Worm (Caenorhabditis elegans) whole organism, late embryonic: ENCODE data around the gene henn-1.

Experiments
- F13H6.1 ChIP-seq: sonication (generic microtip); optimal IDR thresholded peaks from 2 replicates; lab custom pipeline; 2016; ENCODE audit warnings: missing genetic modification characterization, missing compliant biosample characterization
- K02D7.2 ChIP-seq: sonication (generic microtip); optimal IDR thresholded peaks from 2 replicates; lab custom pipeline; 2017; ENCODE audit warnings: mild to moderate bottlenecking, missing genetic modification characterization, missing compliant biosample characterization
- K09A11.1 ChIP-seq: sonication (generic microtip); optimal IDR thresholded peaks from 2 replicates; lab custom pipeline; 2017; ENCODE audit warnings: antibody characterized with exemption, mild to moderate bottlenecking, missing genetic modification characterization, missing compliant biosample characterization; ENCODE audit not compliant: insufficient read depth
- Y22D7AL.16 ChIP-seq: sonication (generic microtip); optimal IDR thresholded peaks from 2 replicates; lab custom pipeline; 2016; ENCODE audit warnings: missing genetic modification characterization, missing compliant biosample characterization
- ahr-1 ChIP-seq: sonication (generic microtip); optimal IDR thresholded peaks from 2 replicates; lab custom pipeline; 2016; ENCODE audit warnings: missing genetic modification characterization, missing compliant biosample characterization
- ceh-14 ChIP-seq: sonication (generic microtip); optimal IDR thresholded peaks from 2 replicates; lab custom pipeline; 2016; ENCODE audit warnings: missing genotype, missing genetic modification characterization, missing compliant biosample characterization
- ceh-18 ChIP-seq: sonication (generic microtip); optimal IDR thresholded peaks from 2 replicates; lab custom pipeline; 2016; ENCODE audit warnings: missing genetic modification characterization, missing compliant biosample characterization
- ceh-30 ChIP-seq: fragments of 150-350 bp; optimal IDR thresholded peaks from 2 replicates; lab custom pipeline; 2014; ENCODE audit warnings: missing biosample characterization, missing genetic modification characterization
- ceh-31 ChIP-seq: sonication (generic microtip); optimal IDR thresholded peaks from 2 replicates; lab custom pipeline; 2016; ENCODE audit warnings: missing genetic modification characterization, missing compliant biosample characterization
- ceh-34 ChIP-seq: sonication (generic microtip); optimal IDR thresholded peaks from 2 replicates; lab custom pipeline; 2016; ENCODE audit warnings: mild to moderate bottlenecking, missing genetic modification characterization, missing compliant biosample characterization
- ceh-45 ChIP-seq: fragments of 200-800 bp; sonication (Bioruptor generic); IDR thresholded peaks from 2 replicates; pipeline ENCODE4 v1.3.6; 2022; ENCODE audit warnings: missing genetic modification reagents, missing genetic modification characterization, missing compliant biosample characterization
- ceh-48 ChIP-seq: sonication (generic microtip); optimal IDR thresholded peaks from 2 replicates; lab custom pipeline; 2016; ENCODE audit warnings: missing genetic modification characterization, inconsistent platforms, missing compliant biosample characterization
- ceh-9 ChIP-seq: sonication (generic microtip); optimal IDR thresholded peaks from 2 replicates; lab custom pipeline; 2016; ENCODE audit warnings: mild to moderate bottlenecking, missing genetic modification characterization, inconsistent platforms, missing compliant biosample characterization
- dve-1 ChIP-seq: sonication (generic microtip); optimal IDR thresholded peaks from 2 replicates; lab custom pipeline; 2017; ENCODE audit warnings: antibody characterized with exemption, mild to moderate bottlenecking, missing genetic modification characterization, missing compliant biosample characterization
- elt-2 ChIP-seq: sonication (generic microtip); optimal IDR thresholded peaks from 2 replicates; lab custom pipeline; 2016; ENCODE audit warnings: missing genetic modification reagents, missing genetic modification characterization, missing compliant biosample characterization
- hlh-15 ChIP-seq: sonication (generic microtip); optimal IDR thresholded peaks from 2 replicates; lab custom pipeline; 2016; ENCODE audit warnings: missing genetic modification characterization, missing compliant biosample characterization
- hlh-30 ChIP-seq: sonication (generic microtip); optimal IDR thresholded peaks from 2 replicates; lab custom pipeline; 2017; ENCODE audit warnings: antibody characterized with exemption, missing genetic modification characterization, missing compliant biosample characterization; ENCODE audit not compliant: insufficient read depth
- lim-6 ChIP-seq: sonication (generic microtip); optimal IDR thresholded peaks from 2 replicates; lab custom pipeline; 2016; ENCODE audit warnings: missing genetic modification characterization, missing compliant biosample characterization
- lin-11 ChIP-seq: fragments of 200-800 bp; sonication (Bioruptor generic); optimal IDR thresholded peaks from 2 replicates; lab custom pipeline; 2018; ENCODE audit warnings: mild to moderate bottlenecking, missing genetic modification characterization, missing compliant biosample characterization
- madf-2 ChIP-seq: sonication (generic microtip); optimal IDR thresholded peaks from 2 replicates; lab custom pipeline; 2017; ENCODE audit warnings: missing genetic modification characterization, missing compliant biosample characterization
- nhr-11 ChIP-seq: fragments of 150-350 bp; optimal IDR thresholded peaks from 2 replicates; lab custom pipeline; 2014; ENCODE audit warnings: missing biosample characterization, missing genetic modification characterization
- nhr-232 ChIP-seq: sonication (generic microtip); optimal IDR thresholded peaks from 2 replicates; lab custom pipeline; 2016; ENCODE audit warnings: missing genetic modification characterization, missing compliant biosample characterization
- npax-4 ChIP-seq: sonication (generic microtip); optimal IDR thresholded peaks from 2 replicates; lab custom pipeline; 2016; ENCODE audit warnings: missing genetic modification characterization, missing compliant biosample characterization
- odd-2 ChIP-seq: sonication (generic microtip); optimal IDR thresholded peaks from 2 replicates; lab custom pipeline; 2017; ENCODE audit warnings: antibody characterized with exemption, mild to moderate bottlenecking, missing genetic modification characterization, missing compliant biosample characterization
- pag-3 ChIP-seq: sonication (generic microtip); optimal IDR thresholded peaks from 2 replicates; lab custom pipeline; 2016; ENCODE audit warnings: missing compliant biosample characterization, missing genetic modification characterization, borderline replicate concordance
- pat-9 ChIP-seq: fragments of 200-800 bp; sonication (Bioruptor generic); optimal IDR thresholded peaks from 2 replicates; lab custom pipeline; 2018; ENCODE audit warnings: mild to moderate bottlenecking, missing genetic modification characterization, moderate library complexity, missing compliant biosample characterization
- pha-2 ChIP-seq: sonication (generic microtip); optimal IDR thresholded peaks from 2 replicates; lab custom pipeline; 2017; ENCODE audit warnings: mild to moderate bottlenecking, missing genetic modification characterization, missing compliant biosample characterization
- pqm-1 ChIP-seq: sonication (generic microtip); optimal IDR thresholded peaks from 2 replicates; lab custom pipeline; 2016; ENCODE audit warnings: missing genetic modification characterization, missing compliant biosample characterization
- pros-1 ChIP-seq: fragments of 150-350 bp; optimal IDR thresholded peaks from 2 replicates; lab custom pipeline; 2014; ENCODE audit warnings: missing biosample characterization, missing genetic modification reagents, missing genetic modification characterization
- ref-2 ChIP-seq: sonication (generic microtip); optimal IDR thresholded peaks from 2 replicates; lab custom pipeline; 2016; ENCODE audit warnings: missing genetic modification characterization, missing compliant biosample characterization
- rnt-1 ChIP-seq: sonication (generic microtip); optimal IDR thresholded peaks from 2 replicates; lab custom pipeline; 2016; ENCODE audit warnings: missing genetic modification characterization, missing compliant biosample characterization
- sdc-2 ChIP-seq: sonication (generic microtip); optimal IDR thresholded peaks from 2 replicates; lab custom pipeline; 2016; ENCODE audit warnings: missing genotype, missing genetic modification characterization, missing compliant biosample characterization
- syd-9 ChIP-seq: sonication (generic microtip); optimal IDR thresholded peaks from 2 replicates; lab custom pipeline; 2016; ENCODE audit warnings: mild to moderate bottlenecking, missing genetic modification characterization, moderate library complexity, missing compliant biosample characterization

The henn-1 gene

ce11 chrIII:8235358-8235757 is 2.9 kb downstream of the henn-1 start, which contains the start of gene C02F5.14:
Gene C02F5.14, minus strand, starts transcription at chrIII:8235514.
- TF ChIP-seq ref-2 (tag; lab: Kevin White, UChicago) (no peak), rnt-1 (tag; lab: Kevin White, UChicago) (no peak), ceh-48 (no peak), F13H6.1 (tag; lab: Kevin White, UChicago) (no peak), hlh-15 (tag; lab: Kevin White, UChicago) (no peak), ceh-14 (no peak), nhr-11 (tag; lab: Kevin White, UChicago) (no peak), pros-1 (tag; lab: Kevin White, UChicago) (no peak), dve-1 (tag; lab: Kevin White, UChicago) (no peak), madf-2 (tag; lab: Kevin White, UChicago) (no peak)
- TF ChIP-seq, all 69 proteins: peak for 0

DNA sequence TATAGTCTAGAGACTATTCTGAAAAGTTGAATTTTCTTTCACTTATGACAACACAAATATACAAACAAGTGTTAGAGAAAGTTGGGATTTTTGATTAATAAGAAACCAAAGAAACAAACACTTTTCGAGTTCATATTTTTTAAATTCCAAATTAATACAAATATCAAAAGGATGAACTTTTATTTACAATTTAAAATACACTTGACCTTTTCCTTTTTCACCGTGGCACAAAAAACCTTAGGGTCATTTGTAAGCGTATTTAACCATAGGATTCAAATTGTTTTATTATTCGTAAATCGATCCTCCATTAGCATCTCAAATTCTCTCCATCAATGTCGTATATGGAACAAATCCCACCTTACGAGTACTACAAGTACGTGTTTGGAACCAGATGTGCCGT is 3.4 kb downstream of the henn-1 start, which contains the start of gene C02F5.5:
Gene C02F5.5, plus strand, starts transcription at position 301 of the 400 bp plus-strand sequence.
- no peak for TF ChIP-seq pqm-1
- no peak for TF ChIP-seq ceh-34 (tag; lab: Kevin White, UChicago)
- no peak for TF ChIP-seq ceh-45
- TF ChIP-seq ceh-9 (tag; lab: Kevin White, UChicago) = no peak

ce11 chrIII:8237827-8238226 is 5.4 kb downstream of the henn-1 start, which contains the start of gene tsp-2:
Gene tsp-2, minus strand, starts transcription at chrIII:8237935.
- TF ChIP-seq lin-11 (no peak), K02D7.2 (tag; lab: Kevin White, UChicago) (no peak), pqm-1 (no peak), elt-2 (peak; percentile 71)

- peak; percentile 24 for TF ChIP-seq elt-2
- no peak for TF ChIP-seq K09A11.1 (tag; lab: Kevin White, UChicago)
- TF ChIP-seq syd-9 = no peak
Observed at ce11 chrIII:8239325-8239724, 6.9 kb downstream of the henn-1 start, which contains the start of gene tsp-1. Gene tsp-1, minus strand, starts transcription at chrIII:8239423.

ce11 chrIII:8240247-8240646 is 7.8 kb downstream of the henn-1 start:
- TF ChIP-seq ceh-18 (tag; lab: Kevin White, UChicago) (no peak), lim-6 (tag; lab: Kevin White, UChicago) (no peak), ahr-1 (tag; lab: Kevin White, UChicago) (no peak), elt-2 (peak; percentile 24)

DNA sequence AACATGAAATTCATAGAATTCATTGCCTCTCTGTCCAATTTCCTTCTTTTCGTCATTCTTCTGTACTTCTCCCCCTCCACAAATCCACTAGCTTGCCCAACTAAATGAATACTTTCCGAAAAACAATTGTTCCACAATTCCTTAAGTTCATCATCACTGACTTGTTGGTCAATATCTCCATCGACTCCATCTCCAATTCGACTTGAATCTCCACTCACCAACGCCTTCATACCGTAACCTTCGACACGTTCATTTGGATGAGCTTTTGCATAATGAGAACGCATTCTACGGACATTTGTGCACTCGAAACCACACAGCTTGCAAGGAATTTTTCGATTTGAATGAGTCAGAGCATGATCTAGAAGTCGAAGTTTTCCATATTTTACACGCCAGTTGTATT is 8.5 kb downstream of the henn-1 start:
- TF ChIP-seq odd-2 (tag; lab: Kevin White, UChicago) (no peak), Y22D7AL.16 (tag; lab: Kevin White, UChicago) (no peak), npax-4 (tag; lab: Kevin White, UChicago) (no peak), pag-3 (tag; lab: Kevin White, UChicago) (no peak), pha-2 (tag; lab: Kevin White, UChicago) (no peak), sdc-2 (no peak)

DNA sequence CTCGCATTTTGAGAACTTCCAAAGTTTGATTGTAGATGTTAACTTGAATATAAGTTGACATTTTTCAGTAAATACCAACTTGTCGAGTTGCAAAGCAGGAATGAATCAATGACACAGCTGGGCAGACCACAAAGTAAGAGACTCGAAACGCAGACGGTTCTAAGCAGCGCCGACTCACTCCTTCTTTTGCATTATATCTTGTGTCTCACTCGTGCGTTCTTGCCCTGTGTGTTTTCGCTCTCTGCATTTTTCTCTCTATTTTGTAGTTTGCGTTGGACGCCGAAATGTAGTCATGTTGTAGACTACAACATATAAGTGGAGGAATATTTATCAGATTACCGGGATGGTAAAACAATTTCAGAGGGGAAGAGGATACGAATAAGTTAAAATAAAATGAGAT is 10.4 kb downstream of the henn-1 start, which contains the start of gene C02F5.12:
Gene C02F5.12, minus strand, starts transcription at position 221 of the 400 bp plus-strand sequence.
- TF ChIP-seq nhr-232 (peak; percentile 7), pat-9 (tag; lab: Kevin White, UChicago) (no peak), ceh-30 (tag; lab: Kevin White, UChicago) (peak; percentile 100), ceh-31 (tag; lab: Kevin White, UChicago) (no peak), hlh-30 (tag; lab: Kevin White, UChicago) (peak; percentile 31)
